Fruit fly (Drosophila melanogaster) whole organism, embryonic: ENCODE data around the gene CG14659.

ENCODE experiments used
- CG10274 ChIP-seq: fragments of 200-800 bp; sonication (Bioruptor generic); optimal IDR thresholded peaks from 3 replicates; lab custom pipeline; 2017; ENCODE audit warnings: missing biosample characterization, mild to moderate bottlenecking, missing genetic modification characterization
- CG11398 ChIP-seq: fragments of 200-800 bp; sonication (Bioruptor generic); optimal IDR thresholded peaks from 2 replicates; lab custom pipeline; 2016; ENCODE audit warnings: missing biosample characterization, missing genetic modification characterization
- CG12391 ChIP-seq: fragments of 200-800 bp; sonication (Bioruptor generic); optimal IDR thresholded peaks from 3 replicates; lab custom pipeline; 2018; ENCODE audit warnings: missing biosample characterization, mild to moderate bottlenecking, missing genetic modification characterization, moderate library complexity
- CG13123 ChIP-seq: fragments of 200-800 bp; sonication (Bioruptor generic); optimal IDR thresholded peaks from 2 replicates; lab custom pipeline; 2016; ENCODE audit warnings: missing biosample characterization, missing genetic modification characterization
- CG15696 ChIP-seq: fragments of 200-800 bp; sonication (Bioruptor generic); optimal IDR thresholded peaks from 2 replicates; lab custom pipeline; 2019; ENCODE audit warnings: missing biosample characterization, mild to moderate bottlenecking, missing genetic modification characterization, moderate library complexity
- CG16815 ChIP-seq: fragments of 200-800 bp; sonication (Bioruptor generic); optimal IDR thresholded peaks from 3 replicates; lab custom pipeline; 2017; ENCODE audit warnings: missing biosample characterization, mild to moderate bottlenecking, missing genetic modification characterization
- CG17328 ChIP-seq: fragments of 200-800 bp; sonication (Bioruptor generic); IDR thresholded peaks from 2 replicates; pipeline ENCODE4 v1.3.6; 2022; ENCODE audit warnings: missing biosample characterization, missing genetic modification characterization
- CG17912 ChIP-seq: fragments of 200-800 bp; sonication (Bioruptor generic); optimal IDR thresholded peaks from 2 replicates; lab custom pipeline; 2018; ENCODE audit warnings: missing biosample characterization, mild to moderate bottlenecking, missing genetic modification characterization
- CG1832 ChIP-seq: fragments of 200-800 bp; sonication (Bioruptor generic); optimal IDR thresholded peaks from 2 replicates; lab custom pipeline; 2017; ENCODE audit warnings: missing biosample characterization, mild to moderate bottlenecking, missing genetic modification characterization, inconsistent platforms
- CG18764 ChIP-seq: fragments of 200-800 bp; sonication (Bioruptor generic); optimal IDR thresholded peaks from 3 replicates; lab custom pipeline; 2016; ENCODE audit warnings: missing biosample characterization, missing genetic modification characterization
- CG30403 ChIP-seq: fragments of 200-800 bp; sonication (Bioruptor generic); optimal IDR thresholded peaks from 3 replicates; lab custom pipeline; 2016; ENCODE audit warnings: missing biosample characterization, missing genetic modification characterization
- CG34224 ChIP-seq: fragments of 200-800 bp; sonication (Bioruptor generic); IDR thresholded peaks from 3 replicates; pipeline ENCODE4 v1.3.6; 2022; ENCODE audit warnings: missing biosample characterization, missing genetic modification characterization; ENCODE audit not compliant: partially characterized antibody
- CG4360 ChIP-seq: fragments of 200-800 bp; sonication (Bioruptor generic); IDR thresholded peaks from 2 replicates; pipeline ENCODE4 v1.3.6; 2022; ENCODE audit warnings: missing biosample characterization, missing genetic modification characterization
- CG7839 ChIP-seq: fragments of 200-800 bp; sonication (Bioruptor generic); optimal IDR thresholded peaks from 3 replicates; lab custom pipeline; 2018; ENCODE audit warnings: missing biosample characterization, mild to moderate bottlenecking, missing genetic modification characterization, moderate library complexity
- CG8944 ChIP-seq: fragments of 200-800 bp; sonication (Bioruptor generic); optimal IDR thresholded peaks from 3 replicates; lab custom pipeline; 2016; ENCODE audit warnings: missing biosample characterization, missing genetic modification characterization
- CG9727 ChIP-seq: fragments of 200-800 bp; sonication (Bioruptor generic); optimal IDR thresholded peaks from 3 replicates; lab custom pipeline; 2017; ENCODE audit warnings: missing biosample characterization, mild to moderate bottlenecking, missing genetic modification characterization
- Camta ChIP-seq: fragments of 200-800 bp; sonication (Bioruptor generic); optimal IDR thresholded peaks from 2 replicates; lab custom pipeline; 2016; ENCODE audit warnings: missing biosample characterization, missing genetic modification characterization
- Chrac-16 ChIP-seq: fragments of 200-800 bp; sonication (Bioruptor generic); optimal IDR thresholded peaks from 3 replicates; lab custom pipeline; 2016; ENCODE audit warnings: missing biosample characterization, missing genetic modification characterization
- CkIIα-i1 ChIP-seq: fragments of 200-800 bp; sonication (Bioruptor generic); IDR thresholded peaks from 2 replicates; pipeline ENCODE4 v1.3.6; 2022; ENCODE audit warnings: missing biosample characterization, missing genetic modification characterization
- D ChIP-seq, 2 experiments: fragments of 200-800 bp in 1 of 2; fragments of >200 bp in 1 of 2; sonication (Bioruptor generic) in 1 of 2; optimal IDR thresholded peaks; 2 replicates in 1 of 2; 3 replicates in 1 of 2; lab custom pipeline; 2017; ENCODE audit warnings: mild to moderate bottlenecking in 1 of 2, missing biosample characterization in 1 of 2, missing genetic modification characterization in 1 of 2, missing genetic modification reagents in 1 of 2
- Dip3 ChIP-seq: fragments of 200-800 bp; sonication (Bioruptor generic); optimal IDR thresholded peaks from 3 replicates; lab custom pipeline; 2016; ENCODE audit warnings: missing biosample characterization, missing genetic modification characterization
- Drgx ChIP-seq: fragments of 200-800 bp; sonication (Bioruptor generic); IDR thresholded peaks from 2 replicates; pipeline ENCODE4 v1.3.6; 2022; ENCODE audit warnings: missing biosample characterization, missing genetic modification characterization
- Hand ChIP-seq: fragments of 200-800 bp; sonication (Bioruptor generic); optimal IDR thresholded peaks from 2 replicates; lab custom pipeline; 2017; ENCODE audit warnings: mild to moderate bottlenecking, missing biosample characterization, missing genetic modification reagents, missing genetic modification characterization
- Lpt ChIP-seq: fragments of >200 bp; optimal IDR thresholded peaks from 2 replicates; lab custom pipeline; 2018; ENCODE audit warnings: missing biosample characterization, missing genetic modification characterization
- Mes4 ChIP-seq: fragments of 200-800 bp; sonication (Bioruptor generic); optimal IDR thresholded peaks from 2 replicates; lab custom pipeline; 2016; ENCODE audit warnings: missing biosample characterization, missing genetic modification characterization
- Pdp1 ChIP-seq, 2 experiments: fragments of 200-800 bp; sonication (Bioruptor generic); optimal IDR thresholded peaks; 3 replicates each; lab custom pipeline; 2016; ENCODE audit warnings: missing biosample characterization in 2 of 2, missing genetic modification characterization in 2 of 2, mild to moderate bottlenecking in 1 of 2, moderate library complexity in 1 of 2
- Sry-β ChIP-seq: fragments of 200-800 bp; sonication (Bioruptor generic); optimal IDR thresholded peaks from 2 replicates; lab custom pipeline; 2018; ENCODE audit warnings: missing biosample characterization, mild to moderate bottlenecking, missing genetic modification characterization, moderate library complexity
- ara ChIP-seq: fragments of 200-800 bp; sonication (Bioruptor generic); IDR thresholded peaks from 2 replicates; pipeline ENCODE4 v1.3.6; 2022; ENCODE audit warnings: missing biosample characterization, missing genetic modification characterization
- bbx ChIP-seq: fragments of 200-800 bp; sonication (Bioruptor generic); IDR thresholded peaks from 2 replicates; pipeline ENCODE4 v1.3.6; 2022; ENCODE audit warnings: missing biosample characterization, missing genetic modification characterization; ENCODE audit not compliant: partially characterized antibody
- cg ChIP-seq: fragments of 200-800 bp; sonication (Bioruptor generic); optimal IDR thresholded peaks from 3 replicates; lab custom pipeline; 2019; ENCODE audit warnings: missing biosample characterization, mild to moderate bottlenecking, missing genetic modification characterization, moderate library complexity
- chinmo ChIP-seq: fragments of 200-800 bp; sonication (Bioruptor generic); IDR thresholded peaks from 4 replicates; pipeline ENCODE4 v1.3.6; 2022; ENCODE audit warnings: missing biosample characterization, missing genetic modification characterization; ENCODE audit not compliant: partially characterized antibody
- disco-r ChIP-seq: fragments of 200-800 bp; sonication (Bioruptor generic); optimal IDR thresholded peaks from 2 replicates; lab custom pipeline; 2016; ENCODE audit warnings: missing biosample characterization, missing genetic modification characterization
- dmrt11E ChIP-seq: fragments of 200-800 bp; sonication (Bioruptor generic); optimal IDR thresholded peaks from 3 replicates; lab custom pipeline; 2018; ENCODE audit warnings: missing biosample characterization, mild to moderate bottlenecking, missing genetic modification characterization, moderate library complexity
- fd102C ChIP-seq: fragments of 200-800 bp; sonication (Bioruptor generic); optimal IDR thresholded peaks from 2 replicates; lab custom pipeline; 2018; ENCODE audit warnings: missing biosample characterization, mild to moderate bottlenecking, missing genetic modification characterization, moderate library complexity
- gfzf ChIP-seq: fragments of 200-800 bp; sonication (Bioruptor generic); optimal IDR thresholded peaks from 2 replicates; lab custom pipeline; 2016; ENCODE audit warnings: missing biosample characterization, mild to moderate bottlenecking, missing genetic modification characterization, moderate library complexity
- grn ChIP-seq: fragments of 200-800 bp; sonication (Bioruptor generic); optimal IDR thresholded peaks from 3 replicates; lab custom pipeline; 2017; ENCODE audit warnings: missing biosample characterization, missing genetic modification characterization
- gro ChIP-seq: fragments of 200-800 bp; sonication (Bioruptor generic); optimal IDR thresholded peaks from 2 replicates; lab custom pipeline; 2016; ENCODE audit warnings: missing biosample characterization, missing genetic modification characterization
- gsb-n ChIP-seq: fragments of 200-800 bp; sonication (Bioruptor generic); optimal IDR thresholded peaks from 3 replicates; lab custom pipeline; 2018; ENCODE audit warnings: missing biosample characterization, mild to moderate bottlenecking, missing genetic modification characterization
- kni ChIP-seq: fragments of 200-800 bp; sonication (Bioruptor generic); optimal IDR thresholded peaks from 3 replicates; lab custom pipeline; 2017; ENCODE audit warnings: mild to moderate bottlenecking, missing biosample characterization, missing genetic modification reagents, missing genetic modification characterization
- nmo ChIP-seq: fragments of 200-800 bp; sonication (Bioruptor generic); optimal IDR thresholded peaks from 2 replicates; lab custom pipeline; 2018; ENCODE audit warnings: missing biosample characterization, mild to moderate bottlenecking, missing genetic modification characterization, moderate library complexity
- nom ChIP-seq: fragments of 200-800 bp; sonication (Bioruptor generic); optimal IDR thresholded peaks from 2 replicates; lab custom pipeline; 2017; ENCODE audit warnings: missing biosample characterization, missing genetic modification characterization, mild to moderate bottlenecking, moderate library complexity, missing genetic modification reagents
- oc ChIP-seq: fragments of 200-800 bp; sonication (Bioruptor generic); optimal IDR thresholded peaks from 2 replicates; lab custom pipeline; 2018; ENCODE audit warnings: missing biosample characterization, mild to moderate bottlenecking, missing genetic modification characterization, moderate library complexity
- pb ChIP-seq: fragments of 200-800 bp; sonication (Bioruptor generic); optimal IDR thresholded peaks from 3 replicates; lab custom pipeline; 2016; ENCODE audit warnings: missing biosample characterization, missing genetic modification characterization
- pum ChIP-seq: fragments of 200-800 bp; sonication (Bioruptor generic); optimal IDR thresholded peaks from 2 replicates; lab custom pipeline; 2016; ENCODE audit warnings: missing biosample characterization, missing genetic modification characterization
- schlank ChIP-seq: fragments of 200-800 bp; sonication (Bioruptor generic); optimal IDR thresholded peaks from 2 replicates; lab custom pipeline; 2018; ENCODE audit warnings: missing biosample characterization, mild to moderate bottlenecking, missing genetic modification characterization
- slou ChIP-seq: fragments of 200-800 bp; sonication (Bioruptor generic); optimal IDR thresholded peaks from 3 replicates; lab custom pipeline; 2016; ENCODE audit warnings: missing biosample characterization, missing genetic modification characterization
- stwl ChIP-seq: fragments of 200-800 bp; sonication (Bioruptor generic); optimal IDR thresholded peaks from 3 replicates; lab custom pipeline; 2018; ENCODE audit warnings: missing biosample characterization, mild to moderate bottlenecking, missing genetic modification characterization, moderate library complexity
- tgo ChIP-seq: fragments of 200-800 bp; sonication (Bioruptor generic); IDR thresholded peaks from 3 replicates; pipeline ENCODE4 v1.3.6; 2022; ENCODE audit warnings: missing biosample characterization, missing genetic modification characterization
- zf30C ChIP-seq: fragments of 200-800 bp; sonication (Bioruptor generic); optimal IDR thresholded peaks from 3 replicates; lab custom pipeline; 2018; ENCODE audit warnings: missing biosample characterization, mild to moderate bottlenecking, missing genetic modification characterization

Gene CG14659

DNA sequence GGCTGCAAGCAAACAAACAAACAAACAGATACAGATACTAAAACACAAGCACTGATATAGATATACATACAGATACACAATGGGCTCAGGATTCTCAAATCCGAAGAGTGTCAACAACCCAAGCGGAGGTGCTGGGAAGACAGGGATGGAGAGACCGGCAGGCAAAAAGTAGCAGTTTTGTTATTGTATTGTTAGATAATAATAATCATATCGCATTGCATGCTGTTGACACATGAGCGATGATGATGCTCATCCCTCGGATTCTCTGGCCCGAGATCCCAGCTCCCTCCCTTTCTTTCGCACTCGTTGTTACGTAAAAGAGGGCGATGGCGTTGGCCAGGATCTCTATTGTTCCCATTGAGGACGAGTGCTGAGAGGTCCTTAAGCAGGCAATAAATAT lies 32.7 kb upstream of the CG14659 start (continued):
- TF ChIP-seq CG30403 (GFP tag; lab: Kevin White, UChicago), result no peak
- TF ChIP-seq cg (GFP tag; lab: Kevin White, UChicago), result peak; percentile 12
- no peak for TF ChIP-seq CG17328 (GFP tag; lab: Robert Waterston, UW)
- TF ChIP-seq disco-r (GFP tag; lab: Kevin White, UChicago), result no peak
- no peak for TF ChIP-seq slou

DNA sequence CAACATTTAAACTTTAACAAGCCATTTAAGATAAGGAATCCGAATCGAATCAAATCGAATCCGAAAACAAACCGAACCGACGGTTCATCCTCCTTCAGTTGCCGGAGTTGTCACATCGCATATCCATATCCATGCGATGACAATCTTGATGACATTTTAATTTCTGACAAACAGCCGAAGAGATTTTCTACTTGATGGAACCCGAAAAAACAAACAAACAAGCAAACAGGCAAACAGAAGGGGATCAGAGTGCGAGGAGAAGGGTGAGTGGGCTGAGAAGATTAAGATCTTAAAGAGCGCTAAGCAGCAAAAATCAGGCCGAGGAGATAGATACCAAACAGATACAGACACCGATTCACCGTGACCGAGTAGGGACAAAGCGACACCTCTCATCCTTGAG lies 30.0 kb upstream of the CG14659 start:
- TF ChIP-seq CG7839 (tag; lab: Kevin White, UChicago), result no peak
- no peak for TF ChIP-seq CG11398 (GFP tag; lab: Kevin White, UChicago)
- TF ChIP-seq kni (GFP tag; lab: Kevin White, UChicago), result peak; percentile 33
- TF ChIP-seq grn (GFP tag; lab: Kevin White, UChicago), result peak; percentile 95
- no peak for TF ChIP-seq CG18764
- TF ChIP-seq D (optimal IDR thresholded peaks at IDR 0.05; lab: Kevin White, UChicago), result peak; percentile 1
- TF ChIP-seq D (GFP tag; optimal IDR thresholded peaks at IDR 0.05; lab: Kevin White, UChicago), result no peak
- TF ChIP-seq Camta (GFP tag; lab: Kevin White, UChicago), result no peak
- TF ChIP-seq ara (GFP tag; lab: Robert Waterston, UW), result no peak
- no peak for TF ChIP-seq CG4360 (GFP tag; lab: Robert Waterston, UW)
- no peak for TF ChIP-seq Chrac-16 (GFP tag; lab: Kevin White, UChicago)
- no peak for TF ChIP-seq Drgx (GFP tag; lab: Robert Waterston, UW)
- TF ChIP-seq CG12391, result no peak
- no peak for TF ChIP-seq Mes4
- no peak for TF ChIP-seq nmo
- no peak for TF ChIP-seq CkIIα-i1 (GFP tag; lab: Robert Waterston, UW)
- no peak for TF ChIP-seq CG1832
- no peak for TF ChIP-seq Lpt
- no peak for TF ChIP-seq CG8944 (GFP tag; lab: Kevin White, UChicago)
- no peak for TF ChIP-seq gro (GFP tag; lab: Kevin White, UChicago)
- TF ChIP-seq Dip3 (GFP tag; lab: Kevin White, UChicago), result no peak
- TF ChIP-seq tgo (GFP tag; lab: Robert Waterston, UW), result no peak
- TF ChIP-seq dmrt11E (tag; lab: Kevin White, UChicago), result peak; percentile 39
- peak; percentile 45 for TF ChIP-seq CG15696
- TF ChIP-seq CG9727 (GFP tag; lab: Kevin White, UChicago), result no peak
- TF ChIP-seq CG10274 (GFP tag; lab: Kevin White, UChicago), result no peak
- no peak for TF ChIP-seq stwl (tag; lab: Kevin White, UChicago)
- no peak for TF ChIP-seq CG34224
- peak; percentile 15 for TF ChIP-seq fd102C (GFP tag; lab: Kevin White, UChicago)
- TF ChIP-seq Hand (GFP tag; lab: Kevin White, UChicago), result no peak
- no peak for TF ChIP-seq chinmo
- no peak for TF ChIP-seq bbx (GFP tag; lab: Robert Waterston, UW)
- TF ChIP-seq pum (GFP tag; lab: Kevin White, UChicago), result no peak
- TF ChIP-seq CG13123 (GFP tag; lab: Kevin White, UChicago), result no peak
- TF ChIP-seq oc (tag; lab: Kevin White, UChicago), result peak; percentile 18
- peak; percentile 27 for TF ChIP-seq gsb-n (tag; lab: Kevin White, UChicago)
- TF ChIP-seq pb (GFP tag; lab: Kevin White, UChicago), result no peak
- TF ChIP-seq CG17912 (GFP tag; lab: Kevin White, UChicago), result no peak
- no peak for TF ChIP-seq gfzf (GFP tag; lab: Kevin White, UChicago)
- no peak for TF ChIP-seq zf30C (GFP tag; lab: Kevin White, UChicago)
- TF ChIP-seq nom (GFP tag; lab: Kevin White, UChicago), result no peak
- no peak for TF ChIP-seq Sry-β (GFP tag; lab: Kevin White, UChicago)
- no peak for TF ChIP-seq schlank
- no peak for TF ChIP-seq CG16815 (GFP tag; lab: Kevin White, UChicago)
- TF ChIP-seq Pdp1 (GFP tag; optimal IDR thresholded peaks at IDR 0.05; lab: Kevin White, UChicago), result no peak
